Fruit fly (Drosophila melanogaster): ENCODE data around the gene qless.

The qless gene

DNA sequence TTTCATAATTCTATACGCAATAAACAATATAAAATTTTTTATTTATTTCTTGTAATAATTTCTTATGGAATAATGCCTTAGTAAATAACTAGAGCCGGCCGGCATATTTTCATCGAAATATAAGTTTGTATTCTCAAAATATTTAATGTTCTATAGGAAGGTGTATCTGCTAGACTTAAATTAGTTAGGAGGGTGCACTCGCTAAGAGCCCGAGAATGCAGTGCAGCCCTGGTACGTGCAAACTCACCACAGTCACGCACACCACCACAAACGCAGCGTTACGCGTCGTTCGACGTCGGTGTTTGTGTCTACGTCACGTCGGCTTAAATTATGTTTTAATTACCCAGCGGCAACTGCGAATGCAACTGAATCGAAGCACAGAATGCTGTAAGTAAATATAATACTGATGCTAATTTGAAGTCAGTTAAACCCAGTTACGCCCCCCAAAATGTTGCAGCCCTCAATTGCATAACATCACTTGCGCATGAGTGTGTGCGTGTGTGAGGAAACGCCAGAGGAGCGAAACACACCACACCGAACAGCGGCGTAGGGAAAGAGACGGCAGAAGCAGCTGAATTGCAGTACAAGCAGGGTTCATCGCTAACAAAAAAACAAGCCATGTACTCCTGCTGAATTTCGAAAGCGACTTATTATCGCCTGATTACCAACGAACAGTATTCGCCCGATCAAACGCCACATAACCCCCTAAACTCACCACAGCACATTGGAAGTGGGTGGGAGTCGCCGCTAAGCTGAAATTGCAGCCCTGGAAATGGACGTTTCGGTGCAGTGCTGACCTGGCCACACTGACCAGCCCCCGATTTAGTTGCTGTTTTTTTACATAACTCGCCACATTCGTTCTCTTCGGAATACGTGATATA lies 31.7 kb downstream of the qless start, which contains the start of gene CG12054 (continued):
- peak; percentile 34 for TF ChIP-seq svp (GFP tag)
- no peak for TF ChIP-seq Smox (GFP tag; optimal IDR thresholded peaks at IDR 0.05)
- peak; percentile 100 for TF ChIP-seq vri (GFP tag; optimal IDR thresholded peaks at IDR 0.05)
- peak; percentile 23 for TF ChIP-seq pdm3 (GFP tag; optimal IDR thresholded peaks at IDR 0.05)
- no peak for TF ChIP-seq ss (GFP tag; optimal IDR thresholded peaks at IDR 0.05)
- TF ChIP-seq Ets21C (GFP tag; optimal IDR thresholded peaks at IDR 0.05) = no peak
- TF ChIP-seq CG7368 (GFP tag; optimal IDR thresholded peaks at IDR 0.05) = no peak
- TF ChIP-seq CG6276 (GFP tag; optimal IDR thresholded peaks at IDR 0.05) = no peak
- no peak for TF ChIP-seq CG9139 (GFP tag; optimal IDR thresholded peaks at IDR 0.05)
- TF ChIP-seq spab (GFP tag; optimal IDR thresholded peaks at IDR 0.05) = no peak
- TF ChIP-seq lz (GFP tag; optimal IDR thresholded peaks at IDR 0.05) = no peak
- no peak for TF ChIP-seq fd59A (GFP tag; optimal IDR thresholded peaks at IDR 0.05)
- TF ChIP-seq CG6163 (GFP tag; IDR thresholded peaks at IDR 0.05) = no peak
- TF ChIP-seq CG1621 (tag; optimal IDR thresholded peaks at IDR 0.05) = no peak
- no peak for TF ChIP-seq acj6 (GFP tag; optimal IDR thresholded peaks at IDR 0.05)
- no peak for TF ChIP-seq CG6792 (GFP tag; optimal IDR thresholded peaks at IDR 0.05)
- TF ChIP-seq CG32006 (GFP tag; optimal IDR thresholded peaks at IDR 0.05) = no peak
- no peak for TF ChIP-seq CG11902 (GFP tag; optimal IDR thresholded peaks at IDR 0.05)
- TF ChIP-seq Sox102F (GFP tag; optimal IDR thresholded peaks at IDR 0.05) = no peak
- peak; percentile 76 for TF ChIP-seq Eip78C (GFP tag)
- TF ChIP-seq CG6808 (GFP tag; optimal IDR thresholded peaks at IDR 0.05) = no peak
- no peak for TF ChIP-seq dac (GFP tag; optimal IDR thresholded peaks at IDR 0.05)
- peak; percentile 12 for TF ChIP-seq OdsH (GFP tag; optimal IDR thresholded peaks at IDR 0.05)
- TF ChIP-seq Eip75B (GFP tag; optimal IDR thresholded peaks at IDR 0.05) = no peak

DNA sequence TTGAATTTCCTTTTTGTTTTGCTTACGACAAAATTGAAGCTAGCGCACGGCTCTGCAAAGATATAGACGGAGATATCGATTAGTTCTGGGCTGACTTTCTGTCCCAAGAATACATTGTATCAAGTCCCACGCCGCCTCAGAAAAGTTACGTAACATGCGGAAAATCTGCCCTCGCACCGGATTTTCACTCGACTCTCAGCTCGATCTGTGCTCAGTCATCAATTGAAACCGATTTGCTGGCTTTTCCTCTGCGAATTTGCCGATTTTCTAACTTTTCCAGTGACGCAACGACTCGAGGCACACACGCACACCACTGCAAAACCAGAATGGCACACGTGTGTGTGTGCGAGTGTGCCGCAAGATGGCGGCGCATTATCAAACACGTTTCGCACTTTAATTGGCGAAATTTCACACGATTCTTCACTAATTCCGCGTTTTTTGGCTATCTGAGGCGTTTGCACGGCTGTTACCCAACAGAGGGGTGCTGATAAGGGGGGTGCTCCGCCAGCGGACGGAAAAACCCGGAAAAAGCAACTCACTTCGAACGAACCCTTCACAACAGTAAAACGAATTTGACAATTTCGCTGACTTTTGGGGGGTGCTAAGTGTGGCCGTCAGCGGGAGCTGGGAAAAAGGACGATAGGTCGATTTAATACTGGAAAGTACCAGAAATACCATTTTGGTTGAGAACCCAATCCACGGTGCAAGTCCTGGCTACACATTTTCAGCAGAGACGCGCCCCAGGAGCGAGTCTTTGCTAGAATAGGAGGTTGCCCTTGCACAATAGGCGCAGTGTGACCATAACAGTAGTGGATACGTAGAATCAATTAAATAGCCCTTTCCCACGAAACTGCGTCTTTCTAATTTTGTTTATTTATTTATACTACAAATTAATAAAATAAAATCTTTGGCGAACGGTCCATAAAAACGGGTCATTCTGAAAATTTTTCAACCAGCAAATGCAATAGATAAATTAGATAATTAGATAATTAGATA lies 33.1 kb downstream of the qless start, which contains the start of gene ATPsynC:
TSS of gene ATPsynC (minus strand) at position 634 of the 996 bp plus-strand sequence.
- no peak for TF ChIP-seq Sox102F (GFP tag; optimal IDR thresholded peaks at IDR 0.05)
- peak; percentile 26 for TF ChIP-seq Ets96B (tag; optimal IDR thresholded peaks at IDR 0.05)
- TF ChIP-seq Sox14 (GFP tag; optimal IDR thresholded peaks at IDR 0.05) = peak; percentile 20
- peak; percentile 17 for TF ChIP-seq CG31627 (GFP tag; optimal IDR thresholded peaks at IDR 0.05)
- TF ChIP-seq fd59A (GFP tag; optimal IDR thresholded peaks at IDR 0.05) = no peak
- TF ChIP-seq OdsH (GFP tag; optimal IDR thresholded peaks at IDR 0.05) = no peak
- TF ChIP-seq Gug (GFP tag; IDR thresholded peaks at IDR 0.05) = no peak
- peak; percentile 29 for TF ChIP-seq fkh (GFP tag; optimal IDR thresholded peaks at IDR 0.05)
- TF ChIP-seq CG8319 (GFP tag; optimal IDR thresholded peaks at IDR 0.05) = no peak
- TF ChIP-seq eg (GFP tag; IDR thresholded peaks at IDR 0.05) = no peak
- TF ChIP-seq CG16779 (tag; optimal IDR thresholded peaks at IDR 0.05) = peak; percentile 52
- TF ChIP-seq CG6276 (GFP tag; optimal IDR thresholded peaks at IDR 0.05) = no peak
- TF ChIP-seq CG15336 (GFP tag; IDR thresholded peaks at IDR 0.05) = no peak
- no peak for TF ChIP-seq CG7368 (GFP tag; optimal IDR thresholded peaks at IDR 0.05)
- no peak for TF ChIP-seq CG11762 (GFP tag; optimal IDR thresholded peaks at IDR 0.05; ENCODE audit: insufficient read depth)
- peak; percentile 10 for TF ChIP-seq CG6808 (GFP tag; optimal IDR thresholded peaks at IDR 0.05)
- TF ChIP-seq CG6163 (GFP tag; IDR thresholded peaks at IDR 0.05) = no peak
- TF ChIP-seq CG8632 (GFP tag; optimal IDR thresholded peaks at IDR 0.05) = no peak
- TF ChIP-seq svp (GFP tag) = peak; percentile 22
- no peak for TF ChIP-seq spab (GFP tag; optimal IDR thresholded peaks at IDR 0.05)
- TF ChIP-seq Lpt (GFP tag; optimal IDR thresholded peaks at IDR 0.05) = no peak
- TF ChIP-seq Hr38 (GFP tag; optimal IDR thresholded peaks at IDR 0.05) = no peak
- TF ChIP-seq Smox (GFP tag; optimal IDR thresholded peaks at IDR 0.05) = no peak
- TF ChIP-seq Eip75B (GFP tag; optimal IDR thresholded peaks at IDR 0.05) = no peak
- no peak for TF ChIP-seq dac (GFP tag; optimal IDR thresholded peaks at IDR 0.05)
- TF ChIP-seq CG10669 (GFP tag; optimal IDR thresholded peaks at IDR 0.05) = no peak
- no peak for TF ChIP-seq fd85E (GFP tag; optimal IDR thresholded peaks at IDR 0.05)
- peak; percentile 9 for TF ChIP-seq CG3032 (tag; optimal IDR thresholded peaks at IDR 0.05)
- no peak for TF ChIP-seq topi (GFP tag; optimal IDR thresholded peaks at IDR 0.05)
- peak; percentile 99 for TF ChIP-seq vri (GFP tag; optimal IDR thresholded peaks at IDR 0.05)
- TF ChIP-seq Blimp-1 (GFP tag; optimal IDR thresholded peaks at IDR 0.05) = no peak
- TF ChIP-seq ss (GFP tag; optimal IDR thresholded peaks at IDR 0.05) = peak in 1 of 2 experiments; percentile 59
- TF ChIP-seq achi (GFP tag; optimal IDR thresholded peaks at IDR 0.05) = peak; percentile 48
- no peak for TF ChIP-seq CG10631 (GFP tag; optimal IDR thresholded peaks at IDR 0.05)
